Worm (Caenorhabditis elegans): ENCODE data around the gene ZK930.4.

DNA sequence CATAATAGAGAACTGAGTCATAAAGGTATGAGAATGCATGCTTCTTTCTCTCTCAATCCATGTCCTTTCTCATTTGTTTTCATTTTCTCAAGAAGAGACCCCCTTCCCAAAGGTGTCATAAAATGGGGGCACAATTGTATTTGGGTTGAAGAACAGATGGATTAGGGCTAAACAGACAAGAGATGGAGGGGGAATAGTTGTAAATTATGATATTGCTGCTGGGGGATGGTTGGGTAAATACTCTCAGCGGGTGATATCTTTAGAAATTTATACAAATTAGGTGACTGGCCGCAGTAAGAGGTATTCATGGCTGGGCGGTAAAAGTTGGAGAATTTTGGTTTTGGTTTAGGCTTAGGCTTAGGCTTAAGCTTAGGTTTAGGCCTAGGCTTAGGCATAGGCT lies 1.3 kb upstream of the ZK930.4 start:
- TF ChIP-seq nhr-237 (tag; optimal IDR thresholded peaks at IDR 0.05) (no peak), unc-39 (tag; optimal IDR thresholded peaks at IDR 0.05) (no peak), elt-3 (tag; optimal IDR thresholded peaks at IDR 0.05) (no peak), unc-62 (GFP tag; optimal IDR thresholded peaks at IDR 0.05) (no peak), pha-4 (tag; optimal IDR thresholded peaks at IDR 0.05) (no peak), ztf-11 (tag; optimal IDR thresholded peaks at IDR 0.05) (no peak), nhr-12 (tag; optimal IDR thresholded peaks at IDR 0.05) (no peak)

Data from whole organism, mixed stage, embryonic.